Worm (Caenorhabditis elegans): Measurements from ENCODE around the gene Y37E11AM.4.

The Y37E11AM.4 gene

DNA sequence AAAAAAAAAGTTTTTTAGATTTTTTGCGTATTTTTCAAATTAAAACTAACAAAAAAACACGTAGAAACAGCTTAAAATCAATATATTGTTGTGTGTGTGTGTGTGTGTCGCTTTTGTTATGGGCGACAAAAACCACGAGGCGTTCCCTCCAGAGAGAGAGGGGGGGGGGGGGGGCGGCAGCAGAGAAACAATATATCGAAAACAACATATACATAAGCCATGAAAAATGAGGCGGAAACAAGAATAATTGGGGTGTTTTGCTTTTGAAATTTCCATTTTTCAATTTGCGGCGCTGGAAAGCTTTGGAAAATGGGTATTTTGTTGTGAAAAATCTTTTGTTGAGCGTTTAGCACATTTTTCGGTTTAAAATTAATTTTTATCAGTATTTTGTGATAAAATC is 2.8 kb upstream of the Y37E11AM.4 start, which contains the start of gene Y37E11AM.2:
Y37E11AM.2 (minus strand) TSS at position 101 of the 400 bp plus-strand sequence.
- TF ChIP-seq dmd-4 (tag; optimal IDR thresholded peaks at IDR 0.05), result no peak
- TF ChIP-seq lsy-2 (tag; optimal IDR thresholded peaks at IDR 0.05), result no peak
- TF ChIP-seq lin-39 (tag; optimal IDR thresholded peaks at IDR 0.05), result no peak
- no peak for TF ChIP-seq gmeb-1 (tag; optimal IDR thresholded peaks at IDR 0.05)
- no peak for TF ChIP-seq nhr-23 (tag; optimal IDR thresholded peaks at IDR 0.05)
- no peak for TF ChIP-seq skn-1 (tag; optimal IDR thresholded peaks at IDR 0.05)
- TF ChIP-seq mdl-1 (tag; optimal IDR thresholded peaks at IDR 0.05), result no peak
- no peak for TF ChIP-seq R02D3.7 (tag; optimal IDR thresholded peaks at IDR 0.05)
- TF ChIP-seq lin-13 (GFP tag; optimal IDR thresholded peaks at IDR 0.05), result no peak
- no peak for TF ChIP-seq crh-2 (tag; optimal IDR thresholded peaks at IDR 0.05)

DNA sequence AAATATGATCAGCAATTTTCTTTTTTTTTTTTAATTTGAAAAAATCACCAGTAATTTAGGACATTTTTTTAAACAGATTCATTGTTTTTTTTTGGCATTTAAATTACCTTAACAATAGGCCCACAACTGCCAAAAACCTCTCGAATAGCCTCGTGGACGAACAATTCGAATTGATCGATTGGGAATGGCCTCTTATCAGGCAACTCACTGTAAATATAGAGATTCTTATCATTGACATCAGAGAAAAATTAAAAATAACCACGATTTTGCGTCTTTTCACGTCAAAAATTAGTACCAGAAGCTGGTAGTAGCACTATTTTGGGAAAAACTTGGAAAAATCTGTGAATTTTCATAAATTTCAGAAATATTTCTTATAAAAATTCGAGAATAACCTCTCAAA is 617 bp downstream of the Y37E11AM.4 start:
- TF ChIP-seq Y55F3AM.14 (GFP tag; optimal IDR thresholded peaks at IDR 0.05) (no peak), elt-3 (tag; optimal IDR thresholded peaks at IDR 0.05) (no peak), nhr-10 (tag; optimal IDR thresholded peaks at IDR 0.05) (no peak), unc-39 (tag; optimal IDR thresholded peaks at IDR 0.05) (no peak), unc-55 (GFP tag; optimal IDR thresholded peaks at IDR 0.05) (no peak), nhr-129 (tag; optimal IDR thresholded peaks at IDR 0.05) (no peak), fos-1 (tag; optimal IDR thresholded peaks at IDR 0.05) (no peak), alr-1 (tag; optimal IDR thresholded peaks at IDR 0.05) (no peak), ZK546.5 (tag; optimal IDR thresholded peaks at IDR 0.05) (no peak), nhr-6 (tag; optimal IDR thresholded peaks at IDR 0.05) (no peak), crh-2 (tag; optimal IDR thresholded peaks at IDR 0.05) (no peak), dmd-4 (tag; optimal IDR thresholded peaks at IDR 0.05) (no peak), nhr-23 (tag; optimal IDR thresholded peaks at IDR 0.05) (no peak), nhr-11 (tag; optimal IDR thresholded peaks at IDR 0.05) (no peak), ceh-82 (tag; optimal IDR thresholded peaks at IDR 0.05) (no peak)

ce11 chrIV:3720644-3721043 is 1.9 kb downstream of the Y37E11AM.4 start:
- TF ChIP-seq nhr-6 (tag; optimal IDR thresholded peaks at IDR 0.05) (no peak), F13H6.1 (tag; optimal IDR thresholded peaks at IDR 0.05) (no peak), unc-39 (tag; optimal IDR thresholded peaks at IDR 0.05) (no peak), elt-3 (tag; optimal IDR thresholded peaks at IDR 0.05) (no peak), ztf-11 (tag; optimal IDR thresholded peaks at IDR 0.05) (no peak), ama-1 (optimal IDR thresholded peaks at IDR 0.05) (no peak), sma-9 (GFP tag; optimal IDR thresholded peaks at IDR 0.05) (no peak), sma-9 (tag; optimal IDR thresholded peaks at IDR 0.05) (no peak), dmd-4 (tag; optimal IDR thresholded peaks at IDR 0.05) (no peak), nhr-77 (tag; optimal IDR thresholded peaks at IDR 0.05) (no peak), crh-2 (tag; optimal IDR thresholded peaks at IDR 0.05) (no peak), lin-39 (tag; optimal IDR thresholded peaks at IDR 0.05) (no peak), mab-5 (tag; optimal IDR thresholded peaks at IDR 0.05) (no peak), egl-27 (tag; optimal IDR thresholded peaks at IDR 0.05) (no peak), lsy-2 (tag; optimal IDR thresholded peaks at IDR 0.05) (no peak)

- TF ChIP-seq lin-39 (tag; optimal IDR thresholded peaks at IDR 0.05) (no peak), nhr-10 (tag; optimal IDR thresholded peaks at IDR 0.05) (no peak), nhr-25 (tag; optimal IDR thresholded peaks at IDR 0.05) (no peak), nhr-21 (tag; optimal IDR thresholded peaks at IDR 0.05) (no peak), snpc-4 (tag; optimal IDR thresholded peaks at IDR 0.05) (no peak)
Measured at ce11 chrIV:3719057-3719456, 3.5 kb downstream of the Y37E11AM.4 start, which contains the start of gene Y37E11AM.3. Gene Y37E11AM.3 (minus strand): TSS chrIV:3719157.

ce11 chrIV:3710737-3711136 is 11.9 kb downstream of the Y37E11AM.4 start:
- no peak for TF ChIP-seq lsy-2 (tag; optimal IDR thresholded peaks at IDR 0.05)
- TF ChIP-seq lin-11 (tag; optimal IDR thresholded peaks at IDR 0.05), result no peak
- no peak for TF ChIP-seq zag-1 (tag; optimal IDR thresholded peaks at IDR 0.05)

DNA sequence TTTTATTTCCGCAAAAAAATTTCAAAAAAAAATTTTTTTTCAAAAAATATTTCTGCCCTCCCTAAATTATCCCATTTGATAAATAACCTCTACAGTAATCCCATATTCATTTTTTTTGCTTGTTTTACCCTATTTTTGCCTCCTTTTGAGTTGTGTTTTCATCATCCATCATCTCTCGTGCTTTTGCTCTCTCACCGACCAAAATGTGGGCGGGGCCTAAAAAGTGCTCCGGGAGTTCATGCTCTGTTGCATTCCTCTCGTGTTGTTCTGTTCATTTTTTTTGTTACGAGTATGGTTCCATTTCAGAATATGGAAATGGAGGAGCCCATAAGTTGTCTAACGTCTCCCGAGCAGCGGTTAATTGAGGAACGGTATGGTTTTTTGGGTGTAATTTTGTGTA is 13.4 kb downstream of the Y37E11AM.4 start, which contains the start of gene Y37E11AL.1:
Y37E11AL.1 (plus strand) TSS at position 301 of the 400 bp plus-strand sequence.
- TF ChIP-seq R02D3.7 (tag; optimal IDR thresholded peaks at IDR 0.05), result no peak
- TF ChIP-seq Y55F3AM.14 (GFP tag; optimal IDR thresholded peaks at IDR 0.05), result no peak
- no peak for TF ChIP-seq C34F6.9 (tag; optimal IDR thresholded peaks at IDR 0.05)
- TF ChIP-seq F13H6.1 (tag; optimal IDR thresholded peaks at IDR 0.05), result no peak
- no peak for TF ChIP-seq mab-5 (tag; optimal IDR thresholded peaks at IDR 0.05)
- no peak for TF ChIP-seq egl-27 (tag; optimal IDR thresholded peaks at IDR 0.05)
- TF ChIP-seq blmp-1 (tag; optimal IDR thresholded peaks at IDR 0.05; ENCODE audit: insufficient read depth), result no peak
- no peak for TF ChIP-seq nhr-129 (tag; optimal IDR thresholded peaks at IDR 0.05)
- no peak for TF ChIP-seq ztf-1 (GFP tag; conservative IDR thresholded peaks at IDR 0.05)
- TF ChIP-seq lin-39 (tag; optimal IDR thresholded peaks at IDR 0.05), result no peak
- TF ChIP-seq sma-9 (GFP tag; optimal IDR thresholded peaks at IDR 0.05), result no peak
- no peak for TF ChIP-seq sma-9 (tag; optimal IDR thresholded peaks at IDR 0.05)
- TF ChIP-seq ceh-16 (tag; optimal IDR thresholded peaks at IDR 0.05), result no peak
- TF ChIP-seq skn-1 (tag; optimal IDR thresholded peaks at IDR 0.05), result no peak
- TF ChIP-seq peb-1 (tag; optimal IDR thresholded peaks at IDR 0.05), result no peak
- no peak for TF ChIP-seq nhr-237 (tag; optimal IDR thresholded peaks at IDR 0.05)
- no peak for TF ChIP-seq nhr-11 (tag; optimal IDR thresholded peaks at IDR 0.05)
- no peak for TF ChIP-seq elt-1 (tag; optimal IDR thresholded peaks at IDR 0.05)
- TF ChIP-seq sma-3 (GFP tag; optimal IDR thresholded peaks at IDR 0.05), result no peak
